Fruit fly (Drosophila melanogaster): ENCODE data around the gene CG9801.

dm6 chr3R:8694110-8694826 lies 53.2 kb downstream of the CG9801 start:
- TF ChIP-seq ATbp (GFP tag; optimal IDR thresholded peaks at IDR 0.05) (no peak), CG4282 (GFP tag; optimal IDR thresholded peaks at IDR 0.05) (no peak), schlank (tag; optimal IDR thresholded peaks at IDR 0.05) (peak; percentile 55), YL-1 (GFP tag; optimal IDR thresholded peaks at IDR 0.05) (no peak), dimm (GFP tag; IDR thresholded peaks at IDR 0.05) (no peak), B-H1 (GFP tag; IDR thresholded peaks at IDR 0.05) (no peak), amos (GFP tag; IDR thresholded peaks at IDR 0.05; ENCODE audit: partially characterized antibody) (no peak), cato (GFP tag; optimal IDR thresholded peaks at IDR 0.05; ENCODE audit: borderline replicate concordance) (no peak), Max (GFP tag; optimal IDR thresholded peaks at IDR 0.05) (no peak)
